Worm (Caenorhabditis elegans) whole organism, L1 larva: ENCODE measurements around the gene F55C12.4.

Experiments
- blmp-1 ChIP-seq: fragments of 150-350 bp; optimal IDR thresholded peaks from 2 replicates; lab custom pipeline; 2014; ENCODE audit warnings: missing biosample characterization, missing genetic modification characterization
- jun-1 ChIP-seq: fragments of 150-350 bp; optimal IDR thresholded peaks from 2 replicates; lab custom pipeline; 2014; ENCODE audit warnings: missing biosample characterization, missing genetic modification reagents, missing genetic modification characterization
- lin-13 ChIP-seq: fragments of 150-350 bp; optimal IDR thresholded peaks from 2 replicates; lab custom pipeline; 2014; ENCODE audit warnings: missing biosample characterization, missing genetic modification reagents, missing genetic modification characterization
- tbx-2 ChIP-seq: sonication (generic microtip); optimal IDR thresholded peaks from 2 replicates; lab custom pipeline; 2016; ENCODE audit warnings: missing genetic modification characterization, missing compliant biosample characterization

- no peak for TF ChIP-seq lin-13 (GFP tag; lab: Kevin White, UChicago)
- no peak for TF ChIP-seq tbx-2
- TF ChIP-seq jun-1 (tag; lab: Kevin White, UChicago) = no peak
- no peak for TF ChIP-seq blmp-1 (tag; lab: Kevin White, UChicago)
Observed at ce11 chrII:5845441-5845840, 12.8 kb downstream of the F55C12.4 start, which contains the start of the genes ZK1248.17 and H41C03.3.
